Fruit fly (Drosophila melanogaster) whole organism, embryonic: ENCODE results near the gene RIOK2.

Experiments used
- Abd-B ChIP-seq: fragments of 200-800 bp; sonication (Bioruptor generic); optimal IDR thresholded peaks from 2 replicates; lab custom pipeline; 2018; ENCODE audit warnings: missing biosample characterization, mild to moderate bottlenecking, missing genetic modification characterization, moderate library complexity
- BEAF-32 ChIP-seq: fragments of 200-800 bp; sonication (Bioruptor generic); optimal IDR thresholded peaks from 3 replicates; lab custom pipeline; 2017; ENCODE audit warnings: missing biosample characterization, missing genetic modification characterization, mild to moderate bottlenecking, moderate library complexity, missing genetic modification reagents
- CG10321 ChIP-seq: fragments of 200-800 bp; sonication (Bioruptor generic); IDR thresholded peaks from 2 replicates; pipeline ENCODE4 v1.3.6; 2022; ENCODE audit warnings: missing biosample characterization, missing genetic modification characterization
- CG11456 ChIP-seq: fragments of 200-800 bp; sonication (Bioruptor generic); IDR thresholded peaks from 3 replicates; pipeline ENCODE4 v1.3.6; 2022; ENCODE audit warnings: missing biosample characterization, missing genetic modification characterization
- CG11695 ChIP-seq: fragments of 200-800 bp; sonication (Bioruptor generic); IDR thresholded peaks from 3 replicates; pipeline ENCODE4 v1.3.6; 2022; ENCODE audit warnings: missing biosample characterization, missing genetic modification characterization
- CG13123 ChIP-seq: fragments of 200-800 bp; sonication (Bioruptor generic); optimal IDR thresholded peaks from 2 replicates; lab custom pipeline; 2016; ENCODE audit warnings: missing biosample characterization, missing genetic modification characterization
- CG13775 ChIP-seq: fragments of 200-800 bp; sonication (Bioruptor generic); optimal IDR thresholded peaks from 3 replicates; lab custom pipeline; 2017; ENCODE audit warnings: missing biosample characterization, mild to moderate bottlenecking, missing genetic modification characterization
- CG14441 ChIP-seq: fragments of 200-800 bp; sonication (Bioruptor generic); IDR thresholded peaks from 2 replicates; pipeline ENCODE4 v1.3.6; 2022; ENCODE audit warnings: missing biosample characterization, missing genetic modification characterization
- CG14965 ChIP-seq: fragments of 200-800 bp; sonication (Bioruptor generic); optimal IDR thresholded peaks from 2 replicates; lab custom pipeline; 2016; ENCODE audit warnings: missing biosample characterization, missing genetic modification characterization, borderline replicate concordance
- CG1603 ChIP-seq: fragments of 200-800 bp; sonication (Bioruptor generic); optimal IDR thresholded peaks from 2 replicates; lab custom pipeline; 2019; ENCODE audit warnings: missing biosample characterization, mild to moderate bottlenecking, missing genetic modification characterization, moderate library complexity
- CG17328 ChIP-seq: fragments of 200-800 bp; sonication (Bioruptor generic); IDR thresholded peaks from 2 replicates; pipeline ENCODE4 v1.3.6; 2022; ENCODE audit warnings: missing biosample characterization, missing genetic modification characterization
- CG1792 ChIP-seq: fragments of 200-800 bp; sonication (Bioruptor generic); optimal IDR thresholded peaks from 2 replicates; lab custom pipeline; 2016; ENCODE audit warnings: missing biosample characterization, missing genetic modification characterization
- CG18011 ChIP-seq: fragments of 200-800 bp; sonication (Bioruptor generic); optimal IDR thresholded peaks from 2 replicates; lab custom pipeline; 2017; ENCODE audit warnings: missing biosample characterization, missing genetic modification characterization, mild to moderate bottlenecking, moderate library complexity, missing genotype
- CG1832 ChIP-seq: fragments of 200-800 bp; sonication (Bioruptor generic); optimal IDR thresholded peaks from 2 replicates; lab custom pipeline; 2017; ENCODE audit warnings: missing biosample characterization, mild to moderate bottlenecking, missing genetic modification characterization, inconsistent platforms
- CG2120 ChIP-seq: fragments of 200-800 bp; sonication (Bioruptor generic); optimal IDR thresholded peaks from 3 replicates; lab custom pipeline; 2016; ENCODE audit warnings: missing biosample characterization, missing genetic modification characterization
- CG30431 ChIP-seq: fragments of 200-800 bp; sonication (Bioruptor generic); optimal IDR thresholded peaks from 2 replicates; lab custom pipeline; 2017; ENCODE audit warnings: missing biosample characterization, missing genetic modification characterization
- CG34376 ChIP-seq: fragments of 200-800 bp; sonication (Bioruptor generic); optimal IDR thresholded peaks from 2 replicates; lab custom pipeline; 2018; ENCODE audit warnings: missing biosample characterization, mild to moderate bottlenecking, missing genetic modification characterization
- CG4707 ChIP-seq: fragments of 200-800 bp; sonication (Bioruptor generic); optimal IDR thresholded peaks from 2 replicates; lab custom pipeline; 2018; ENCODE audit warnings: missing biosample characterization, mild to moderate bottlenecking, missing genetic modification characterization, moderate library complexity
- CG6654 ChIP-seq: fragments of 200-800 bp; sonication (Bioruptor generic); optimal IDR thresholded peaks from 2 replicates; lab custom pipeline; 2017; ENCODE audit warnings: missing biosample characterization, mild to moderate bottlenecking, missing genetic modification characterization
- CG6683 ChIP-seq: fragments of 200-800 bp; sonication (Bioruptor generic); optimal IDR thresholded peaks from 2 replicates; lab custom pipeline; 2017; ENCODE audit warnings: missing biosample characterization, mild to moderate bottlenecking, missing genetic modification characterization, missing genetic modification reagents
- CG7357 ChIP-seq: fragments of 200-800 bp; sonication (Bioruptor generic); IDR thresholded peaks from 3 replicates; pipeline ENCODE4 v1.3.6; 2022; ENCODE audit warnings: missing biosample characterization, missing genetic modification characterization
- CG7963 ChIP-seq: fragments of 200-800 bp; sonication (Bioruptor generic); IDR thresholded peaks from 3 replicates; pipeline ENCODE4 v1.3.6; 2022; ENCODE audit warnings: missing biosample characterization, missing genetic modification characterization; ENCODE audit not compliant: partially characterized antibody
- CG9876 ChIP-seq: fragments of 200-800 bp; sonication (Bioruptor generic); optimal IDR thresholded peaks from 2 replicates; lab custom pipeline; 2016; ENCODE audit warnings: missing biosample characterization, missing genetic modification characterization
- Chrac-16 ChIP-seq: fragments of 200-800 bp; sonication (Bioruptor generic); optimal IDR thresholded peaks from 3 replicates; lab custom pipeline; 2016; ENCODE audit warnings: missing biosample characterization, missing genetic modification characterization
- CoRest ChIP-seq: fragments of 200-800 bp; sonication (Bioruptor generic); optimal IDR thresholded peaks from 3 replicates; lab custom pipeline; 2018; ENCODE audit warnings: missing biosample characterization, mild to moderate bottlenecking, missing genetic modification characterization, moderate library complexity
- Dek ChIP-seq: fragments of 200-800 bp; sonication (Bioruptor generic); optimal IDR thresholded peaks from 3 replicates; lab custom pipeline; 2019; ENCODE audit warnings: missing biosample characterization, mild to moderate bottlenecking, missing genetic modification characterization, moderate library complexity
- Elba2 ChIP-seq: fragments of 200-800 bp; sonication (Bioruptor generic); optimal IDR thresholded peaks from 3 replicates; lab custom pipeline; 2016; ENCODE audit warnings: missing biosample characterization, missing genetic modification characterization
- Ets65A ChIP-seq: fragments of 200-800 bp; sonication (Bioruptor generic); peaks from one replicate; lab custom pipeline; 2016; ENCODE audit warnings: missing biosample characterization, missing genetic modification characterization
- GATAe ChIP-seq: fragments of 200-800 bp; sonication (Bioruptor generic); conservative IDR thresholded peaks from 2 replicates; pipeline ENCODE4 v1.3.6; 2022; ENCODE audit warnings: missing biosample characterization, missing genetic modification characterization
- H15 ChIP-seq: fragments of 200-800 bp; sonication (Bioruptor generic); IDR thresholded peaks from 3 replicates; pipeline ENCODE4 v1.3.6; 2022; ENCODE audit warnings: missing biosample characterization, missing genetic modification characterization
- Hey ChIP-seq: fragments of 200-800 bp; sonication (Bioruptor generic); optimal IDR thresholded peaks from 3 replicates; lab custom pipeline; 2018; ENCODE audit warnings: missing biosample characterization, mild to moderate bottlenecking, missing genetic modification characterization
- Hsf ChIP-seq: fragments of 200-800 bp; sonication (Bioruptor generic); optimal IDR thresholded peaks from 3 replicates; lab custom pipeline; 2016; ENCODE audit warnings: missing biosample characterization, missing genetic modification characterization
- Jarid2 ChIP-seq: fragments of 200-800 bp; sonication (Bioruptor generic); optimal IDR thresholded peaks from 3 replicates; lab custom pipeline; 2017; ENCODE audit warnings: mild to moderate bottlenecking, missing biosample characterization, missing genetic modification reagents, missing genetic modification characterization
- NC2β ChIP-seq: fragments of 200-800 bp; sonication (Bioruptor generic); optimal IDR thresholded peaks from 2 replicates; lab custom pipeline; 2016; ENCODE audit warnings: missing biosample characterization, missing genetic modification characterization
- Oaz ChIP-seq: fragments of 200-800 bp; sonication (Bioruptor generic); IDR thresholded peaks from 2 replicates; pipeline ENCODE4 v1.3.6; 2022; ENCODE audit warnings: missing biosample characterization, missing genetic modification characterization
- PHDP ChIP-seq: fragments of 200-800 bp; sonication (Bioruptor generic); optimal IDR thresholded peaks from 3 replicates; lab custom pipeline; 2018; ENCODE audit warnings: missing biosample characterization, mild to moderate bottlenecking, missing genetic modification characterization, moderate library complexity
- Sin3A ChIP-seq: fragments of >200 bp; optimal IDR thresholded peaks from 2 replicates; lab custom pipeline; 2018
- Ssrp ChIP-seq: fragments of 200-800 bp; sonication (Bioruptor generic); optimal IDR thresholded peaks from 2 replicates; lab custom pipeline; 2018; ENCODE audit warnings: missing biosample characterization, mild to moderate bottlenecking, missing genetic modification characterization, moderate library complexity
- Taf1 ChIP-seq: fragments of 200-800 bp; sonication (Bioruptor generic); IDR thresholded peaks from 2 replicates; pipeline ENCODE4 v1.3.6; 2022; ENCODE audit warnings: missing biosample characterization, missing genetic modification characterization
- Xbp1 ChIP-seq: fragments of 200-800 bp; sonication (Bioruptor generic); optimal IDR thresholded peaks from 3 replicates; lab custom pipeline; 2016; ENCODE audit warnings: missing biosample characterization, mild to moderate bottlenecking, missing genetic modification characterization
- br ChIP-seq: fragments of >200 bp; optimal IDR thresholded peaks from 2 replicates; lab custom pipeline; 2017
- cas ChIP-seq: fragments of 200-800 bp; sonication (Bioruptor generic); IDR thresholded peaks from 2 replicates; pipeline ENCODE4 v1.3.6; 2022; ENCODE audit warnings: missing biosample characterization, missing genetic modification characterization
- croc ChIP-seq: fragments of 200-800 bp; sonication (Bioruptor generic); conservative IDR thresholded peaks from 3 replicates; pipeline ENCODE4 v1.3.6; 2022; ENCODE audit warnings: missing biosample characterization, missing genetic modification characterization
- gem ChIP-seq: fragments of 200-800 bp; sonication (Bioruptor generic); optimal IDR thresholded peaks from 2 replicates; lab custom pipeline; 2019; ENCODE audit warnings: missing biosample characterization, mild to moderate bottlenecking, missing genetic modification characterization, moderate library complexity
- grn ChIP-seq: fragments of 200-800 bp; sonication (Bioruptor generic); optimal IDR thresholded peaks from 3 replicates; lab custom pipeline; 2017; ENCODE audit warnings: missing biosample characterization, missing genetic modification characterization
- kah ChIP-seq: fragments of 200-800 bp; sonication (Bioruptor generic); optimal IDR thresholded peaks from 2 replicates; lab custom pipeline; 2018; ENCODE audit warnings: missing biosample characterization, mild to moderate bottlenecking, missing genetic modification characterization
- lmd ChIP-seq: fragments of 200-800 bp; sonication (Bioruptor generic); IDR thresholded peaks from 2 replicates; pipeline ENCODE4 v1.3.6; 2022; ENCODE audit warnings: missing biosample characterization, missing genetic modification characterization
- mam ChIP-seq: fragments of 200-800 bp; sonication (Bioruptor generic); optimal IDR thresholded peaks from 3 replicates; lab custom pipeline; 2016; ENCODE audit warnings: missing biosample characterization, missing genetic modification characterization
- pum ChIP-seq: fragments of 200-800 bp; sonication (Bioruptor generic); optimal IDR thresholded peaks from 2 replicates; lab custom pipeline; 2016; ENCODE audit warnings: missing biosample characterization, missing genetic modification characterization
- ranshi ChIP-seq: fragments of 200-800 bp; sonication (Bioruptor generic); IDR thresholded peaks from 2 replicates; pipeline ENCODE4 v1.3.6; 2022; ENCODE audit warnings: missing biosample characterization, missing genetic modification characterization
- sr ChIP-seq: fragments of 200-800 bp; sonication (Bioruptor generic); IDR thresholded peaks from 3 replicates; pipeline ENCODE4 v1.3.6; 2022; ENCODE audit warnings: missing biosample characterization, missing genetic modification characterization

The RIOK2 gene

dm6 chr3R:25258628-25259240, 6.9 kb upstream of the RIOK2 start, which contains the start of gene CG11857 (continued):
- TF ChIP-seq CG9876 (peak; percentile 96), GATAe (GFP tag; lab: Robert Waterston, UW) (peak; percentile 97), grn (peak; percentile 79), br (lab: Kevin White, UChicago) (no peak), CG2120 (GFP tag; lab: Kevin White, UChicago) (peak; percentile 99), CG7357 (GFP tag; lab: Robert Waterston, UW) (peak; percentile 95), cas (peak; percentile 98), CG1603 (tag; lab: Kevin White, UChicago) (peak; percentile 97), Hey (tag; lab: Kevin White, UChicago) (peak; percentile 87), BEAF-32 (GFP tag; lab: Kevin White, UChicago) (peak; percentile 100), Taf1 (GFP tag; lab: Robert Waterston, UW) (peak; percentile 97), CG18011 (GFP tag; lab: Kevin White, UChicago) (peak; percentile 90), Hsf (GFP tag; lab: Kevin White, UChicago) (peak; percentile 99), CG11456 (GFP tag; lab: Robert Waterston, UW) (peak; percentile 99), NC2β (GFP tag; lab: Kevin White, UChicago) (peak; percentile 96), ranshi (peak; percentile 99), Ssrp (peak; percentile 99), Dek (tag; lab: Kevin White, UChicago) (peak; percentile 98), CG7963 (GFP tag; lab: Robert Waterston, UW) (peak; percentile 99), H15 (GFP tag; lab: Robert Waterston, UW) (peak; percentile 99), CG11695 (peak; percentile 96), Xbp1 (peak; percentile 100), kah (GFP tag; lab: Kevin White, UChicago) (peak; percentile 84), CG1832 (no peak), CG13123 (GFP tag; lab: Kevin White, UChicago) (peak; percentile 97), CG34376 (peak; percentile 97), CG13775 (peak; percentile 98), mam (peak; percentile 99), Sin3A (lab: Kevin White, UChicago) (peak; percentile 47), Oaz (peak; percentile 98), CG14965 (GFP tag; lab: Kevin White, UChicago) (peak; percentile 55), lmd (GFP tag; lab: Robert Waterston, UW) (peak; percentile 99), CG4707 (peak; percentile 82), sr (GFP tag; lab: Robert Waterston, UW) (peak; percentile 87; the same call in 2 of the 3 replicates), CG30431 (GFP tag; lab: Kevin White, UChicago) (peak; percentile 97), PHDP (tag; lab: Kevin White, UChicago) (peak; percentile 97), CG6654 (GFP tag; lab: Kevin White, UChicago) (peak; percentile 88), croc (GFP tag; lab: Robert Waterston, UW) (peak; percentile 98), CG1792 (GFP tag; lab: Kevin White, UChicago) (peak; percentile 95), CoRest (tag; lab: Kevin White, UChicago) (peak; percentile 99), Abd-B (peak; percentile 99), Elba2 (GFP tag; lab: Kevin White, UChicago) (peak; percentile 90), gem (peak; percentile 99), pum (peak; percentile 99), CG14441 (GFP tag; lab: Robert Waterston, UW) (peak; percentile 99), Chrac-16 (GFP tag; lab: Kevin White, UChicago) (peak; percentile 99), Ets65A (GFP tag; lab: Kevin White, UChicago) (peak; percentile 100), CG6683 (GFP tag; lab: Kevin White, UChicago) (peak; percentile 87), Jarid2 (GFP tag; lab: Kevin White, UChicago) (peak; percentile 84), CG17328 (GFP tag; lab: Robert Waterston, UW) (peak; percentile 99), CG10321 (GFP tag; lab: Robert Waterston, UW) (peak; percentile 83)
